Fruit fly (Drosophila melanogaster) whole organism, prepupa: ENCODE results near the gene Samuel.

Experiments used
- CG10631 ChIP-seq: fragments of 200-800 bp; sonication (Bioruptor generic); optimal IDR thresholded peaks from 2 replicates; lab custom pipeline; 2016; ENCODE audit warnings: missing biosample characterization, missing genetic modification characterization
- CG11762 ChIP-seq: fragments of 200-800 bp; sonication (Bioruptor generic); optimal IDR thresholded peaks from 3 replicates; lab custom pipeline; 2016; ENCODE audit warnings: missing biosample characterization, missing genetic modification characterization; ENCODE audit not compliant: insufficient read depth
- CG11902 ChIP-seq: fragments of 200-800 bp; sonication (Bioruptor generic); optimal IDR thresholded peaks from 3 replicates; lab custom pipeline; 2016; ENCODE audit warnings: missing biosample characterization, missing genetic modification characterization
- CG15336 ChIP-seq: fragments of 200-800 bp; sonication (Bioruptor generic); IDR thresholded peaks from 2 replicates; pipeline ENCODE4 v1.3.6; 2022; ENCODE audit warnings: missing biosample characterization, missing genetic modification characterization
- CG31627 ChIP-seq: fragments of 200-800 bp; sonication (Bioruptor generic); optimal IDR thresholded peaks from 3 replicates; lab custom pipeline; 2016; ENCODE audit warnings: missing biosample characterization, missing genetic modification characterization
- CG32006 ChIP-seq: fragments of 200-800 bp; sonication (Bioruptor generic); optimal IDR thresholded peaks from 3 replicates; lab custom pipeline; 2017; ENCODE audit warnings: missing biosample characterization, mild to moderate bottlenecking, missing genetic modification characterization
- CG34406 ChIP-seq: fragments of 200-800 bp; sonication (Bioruptor generic); optimal IDR thresholded peaks from 3 replicates; lab custom pipeline; 2016; ENCODE audit warnings: missing biosample characterization, missing genetic modification characterization
- CG3919 ChIP-seq: fragments of 200-800 bp; sonication (Bioruptor generic); optimal IDR thresholded peaks from 3 replicates; lab custom pipeline; 2016; ENCODE audit warnings: missing biosample characterization, missing genetic modification characterization
- CG4318 ChIP-seq: fragments of 200-800 bp; sonication (Bioruptor generic); optimal IDR thresholded peaks from 3 replicates; lab custom pipeline; 2017; ENCODE audit warnings: missing biosample characterization, mild to moderate bottlenecking, missing genetic modification characterization
- CG6163 ChIP-seq: fragments of 200-800 bp; sonication (Bioruptor generic); IDR thresholded peaks from 3 replicates; pipeline ENCODE4 v1.3.6; 2022; ENCODE audit warnings: missing biosample characterization, missing genetic modification characterization
- CG6276 ChIP-seq: fragments of 200-800 bp; sonication (Bioruptor generic); optimal IDR thresholded peaks from 2 replicates; lab custom pipeline; 2017; ENCODE audit warnings: missing biosample characterization, mild to moderate bottlenecking, missing genetic modification characterization
- CG6792 ChIP-seq: fragments of 200-800 bp; sonication (Bioruptor generic); optimal IDR thresholded peaks from 3 replicates; lab custom pipeline; 2016; ENCODE audit warnings: missing biosample characterization, missing genetic modification characterization
- CG6808 ChIP-seq: fragments of 200-800 bp; sonication (Bioruptor generic); optimal IDR thresholded peaks from 3 replicates; lab custom pipeline; 2017; ENCODE audit warnings: missing biosample characterization, missing genetic modification characterization, mild to moderate bottlenecking, moderate library complexity, missing genetic modification reagents
- CG7368 ChIP-seq: fragments of 200-800 bp; sonication (Bioruptor generic); optimal IDR thresholded peaks from 3 replicates; lab custom pipeline; 2016; ENCODE audit warnings: missing biosample characterization, missing genetic modification characterization
- CG8119 ChIP-seq: fragments of 200-800 bp; sonication (Bioruptor generic); IDR thresholded peaks from 3 replicates; pipeline ENCODE4 v1.3.6; 2022; ENCODE audit warnings: missing biosample characterization, missing genetic modification characterization
- CG8319 ChIP-seq: fragments of 200-800 bp; sonication (Bioruptor generic); optimal IDR thresholded peaks from 3 replicates; lab custom pipeline; 2016; ENCODE audit warnings: missing biosample characterization, missing genetic modification characterization
- CG8632 ChIP-seq: fragments of 200-800 bp; sonication (Bioruptor generic); optimal IDR thresholded peaks from 3 replicates; lab custom pipeline; 2016; ENCODE audit warnings: missing biosample characterization, missing genetic modification characterization
- CG9139 ChIP-seq: fragments of 200-800 bp; sonication (Bioruptor generic); optimal IDR thresholded peaks from 3 replicates; lab custom pipeline; 2017; ENCODE audit warnings: missing biosample characterization, mild to moderate bottlenecking, missing genetic modification characterization
- Eip75B ChIP-seq: fragments of 200-800 bp; sonication (Bioruptor generic); optimal IDR thresholded peaks from 3 replicates; lab custom pipeline; 2016; ENCODE audit warnings: missing biosample characterization, missing genetic modification characterization
- Eip78C ChIP-seq: fragments of 200-800 bp; sonication (Bioruptor generic); peaks from one replicate; lab custom pipeline; 2016; ENCODE audit warnings: missing biosample characterization, missing genetic modification characterization
- Eip93F ChIP-seq: fragments of 200-800 bp; sonication (Bioruptor generic); optimal IDR thresholded peaks from 2 replicates; lab custom pipeline; 2016; ENCODE audit warnings: missing biosample characterization, mild to moderate bottlenecking, missing genetic modification characterization
- Ets21C ChIP-seq: fragments of 200-800 bp; sonication (Bioruptor generic); optimal IDR thresholded peaks from 3 replicates; lab custom pipeline; 2016; ENCODE audit warnings: missing biosample characterization, missing genetic modification characterization
- Ets96B ChIP-seq: fragments of 200-800 bp; optimal IDR thresholded peaks from 2 replicates; lab custom pipeline; 2019; ENCODE audit warnings: missing biosample characterization, mild to moderate bottlenecking, missing genetic modification characterization, moderate library complexity
- Gug ChIP-seq: fragments of 200-800 bp; sonication (Bioruptor generic); IDR thresholded peaks from 2 replicates; pipeline ENCODE4 v1.3.6; 2022; ENCODE audit warnings: missing biosample characterization, missing genetic modification characterization
- Hr38 ChIP-seq: sonication (Bioruptor generic); optimal IDR thresholded peaks from 2 replicates; lab custom pipeline; 2016; ENCODE audit warnings: missing biosample characterization, missing genetic modification characterization
- Lpt ChIP-seq: fragments of 200-800 bp; sonication (Bioruptor generic); optimal IDR thresholded peaks from 3 replicates; lab custom pipeline; 2016; ENCODE audit warnings: missing biosample characterization, missing genetic modification characterization
- Met ChIP-seq: fragments of 200-800 bp; sonication (Bioruptor generic); optimal IDR thresholded peaks from 3 replicates; lab custom pipeline; 2016; ENCODE audit warnings: missing biosample characterization, missing genetic modification characterization
- OdsH ChIP-seq: fragments of 200-800 bp; sonication (Bioruptor generic); optimal IDR thresholded peaks from 3 replicates; lab custom pipeline; 2016; ENCODE audit warnings: missing biosample characterization, missing genetic modification characterization
- Sox102F ChIP-seq: fragments of 200-800 bp; sonication (Bioruptor generic); optimal IDR thresholded peaks from 2 replicates; lab custom pipeline; 2016; ENCODE audit warnings: missing biosample characterization, mild to moderate bottlenecking, missing genetic modification characterization
- Sox14 ChIP-seq: fragments of 200-800 bp; sonication (Bioruptor generic); optimal IDR thresholded peaks from 3 replicates; lab custom pipeline; 2016; ENCODE audit warnings: missing biosample characterization, missing genetic modification characterization
- achi ChIP-seq: fragments of 200-800 bp; sonication (Bioruptor generic); optimal IDR thresholded peaks from 3 replicates; lab custom pipeline; 2016; ENCODE audit warnings: missing biosample characterization, missing genetic modification characterization
- cyc ChIP-seq: fragments of 200-800 bp; sonication (Bioruptor generic); optimal IDR thresholded peaks from 3 replicates; lab custom pipeline; 2016; ENCODE audit warnings: missing biosample characterization, missing genetic modification characterization
- dsx ChIP-seq: fragments of 200-800 bp; optimal IDR thresholded peaks from 3 replicates; lab custom pipeline; 2019; ENCODE audit warnings: missing biosample characterization, mild to moderate bottlenecking, missing genetic modification characterization, moderate library complexity; ENCODE audit not compliant: poor library complexity, severe bottlenecking
- esn ChIP-seq: fragments of 200-800 bp; sonication (Bioruptor generic); optimal IDR thresholded peaks from 2 replicates; lab custom pipeline; 2016; ENCODE audit warnings: missing biosample characterization, mild to moderate bottlenecking, missing genetic modification characterization, moderate library complexity
- fd59A ChIP-seq: fragments of 200-800 bp; sonication (Bioruptor generic); optimal IDR thresholded peaks from 2 replicates; lab custom pipeline; 2017; ENCODE audit warnings: missing biosample characterization, mild to moderate bottlenecking, missing genetic modification characterization, missing genetic modification reagents
- fd85E ChIP-seq: fragments of 200-800 bp; sonication (Bioruptor generic); optimal IDR thresholded peaks from 3 replicates; lab custom pipeline; 2016; ENCODE audit warnings: missing biosample characterization, missing genetic modification characterization
- fkh ChIP-seq: fragments of 200-800 bp; sonication (Bioruptor generic); optimal IDR thresholded peaks from 3 replicates; lab custom pipeline; 2017; ENCODE audit warnings: missing biosample characterization, mild to moderate bottlenecking, missing genetic modification characterization, moderate library complexity
- lz ChIP-seq: fragments of 200-800 bp; sonication (Bioruptor generic); optimal IDR thresholded peaks from 3 replicates; lab custom pipeline; 2016; ENCODE audit warnings: missing biosample characterization, missing genetic modification characterization
- net ChIP-seq: fragments of 200-800 bp; sonication (Bioruptor generic); optimal IDR thresholded peaks from 3 replicates; lab custom pipeline; 2016; ENCODE audit warnings: missing biosample characterization, missing genetic modification characterization
- salr ChIP-seq, 2 experiments: fragments of 200-800 bp; sonication (Bioruptor generic); optimal IDR thresholded peaks; 3 replicates each; lab custom pipeline; 2016 to 2018; ENCODE audit warnings: missing biosample characterization in 2 of 2, missing genetic modification characterization in 2 of 2, mild to moderate bottlenecking in 1 of 2
- spab ChIP-seq: fragments of 200-800 bp; sonication (Bioruptor generic); optimal IDR thresholded peaks from 2 replicates; lab custom pipeline; 2017; ENCODE audit warnings: missing biosample characterization, mild to moderate bottlenecking, missing genetic modification characterization, missing genetic modification reagents
- ss ChIP-seq, 2 experiments: fragments of 200-800 bp; sonication (Bioruptor generic); optimal IDR thresholded peaks; 2 replicates in 1 of 2; 3 replicates in 1 of 2; lab custom pipeline; 2017 to 2018; ENCODE audit warnings: mild to moderate bottlenecking in 2 of 2, missing biosample characterization in 2 of 2, missing genetic modification characterization in 2 of 2, moderate library complexity in 1 of 2
- svp ChIP-seq: fragments of 200-800 bp; sonication (Bioruptor generic); peaks from one replicate; lab custom pipeline; 2016; ENCODE audit warnings: missing biosample characterization, missing genetic modification characterization
- topi ChIP-seq: fragments of 200-800 bp; sonication (Bioruptor generic); optimal IDR thresholded peaks from 3 replicates; lab custom pipeline; 2016; ENCODE audit warnings: missing biosample characterization, missing genetic modification characterization

Samuel gene

dm6 chr2L:11065106-11065878 lies 1.5 kb downstream of the Samuel start (continued):
- peak; percentile 57; the same call in 1 of the 3 replicates for TF ChIP-seq CG6163
- peak; percentile 53 for TF ChIP-seq Eip93F (GFP tag; lab: Kevin White, UChicago)
- TF ChIP-seq fd59A (GFP tag; lab: Kevin White, UChicago), result peak; percentile 15
- TF ChIP-seq CG34406, result peak; percentile 75
- TF ChIP-seq salr (GFP tag; optimal IDR thresholded peaks at IDR 0.05; lab: Kevin White, UChicago), result no peak
- no peak for TF ChIP-seq CG9139 (GFP tag; lab: Kevin White, UChicago)
- TF ChIP-seq Eip78C (GFP tag; lab: Kevin White, UChicago), result peak; percentile 78
- TF ChIP-seq esn, result peak; percentile 85
- peak; percentile 77 for TF ChIP-seq Sox102F (GFP tag; lab: Kevin White, UChicago)
- TF ChIP-seq CG11762 (GFP tag; lab: Kevin White, UChicago), result peak; percentile 47
- TF ChIP-seq Eip75B (GFP tag; lab: Kevin White, UChicago), result peak; percentile 60
- peak; percentile 66 for TF ChIP-seq CG10631 (GFP tag; lab: Kevin White, UChicago)
- TF ChIP-seq cyc (GFP tag; lab: Kevin White, UChicago), result peak; percentile 58
- no peak for TF ChIP-seq Hr38 (GFP tag; lab: Kevin White, UChicago)
- TF ChIP-seq lz (GFP tag; lab: Kevin White, UChicago), result peak; percentile 77
- peak; percentile 65 for TF ChIP-seq CG8632 (GFP tag; lab: Kevin White, UChicago)
- TF ChIP-seq Ets96B, result peak; percentile 55
- TF ChIP-seq CG15336, result peak; percentile 77
- TF ChIP-seq Ets21C, result peak; percentile 44
- TF ChIP-seq CG3919, result peak; percentile 61
- TF ChIP-seq CG6276 (GFP tag; lab: Kevin White, UChicago), result peak; percentile 33
- TF ChIP-seq CG4318, result peak; percentile 50
- TF ChIP-seq CG8119 (GFP tag; lab: Robert Waterston, UW), result peak; percentile 75
- TF ChIP-seq OdsH (GFP tag; lab: Kevin White, UChicago), result peak; percentile 80
- peak; percentile 53 for TF ChIP-seq CG6808 (GFP tag; lab: Kevin White, UChicago)
- peak; percentile 60 for TF ChIP-seq CG8319 (GFP tag; lab: Kevin White, UChicago)
- peak; percentile 51 for TF ChIP-seq CG6792 (GFP tag; lab: Kevin White, UChicago)
- peak; percentile 77 for TF ChIP-seq Met (GFP tag; lab: Kevin White, UChicago)
- peak; percentile 68 for TF ChIP-seq CG31627 (GFP tag; lab: Kevin White, UChicago)
- no peak for TF ChIP-seq fd85E

dm6 chr2L:11061155-11061554 lies 5.6 kb downstream of the Samuel start:
- TF ChIP-seq Sox14 (GFP tag; lab: Kevin White, UChicago) (no peak), CG8319 (GFP tag; lab: Kevin White, UChicago) (no peak), Eip78C (GFP tag; lab: Kevin White, UChicago) (peak; percentile 66), salr (GFP tag; optimal IDR thresholded peaks at IDR 0.05; lab: Kevin White, UChicago) (no peak), CG4318 (no peak), Lpt (GFP tag; lab: Kevin White, UChicago) (peak; percentile 5), CG3919 (no peak), CG6808 (GFP tag; lab: Kevin White, UChicago) (no peak), fkh (no peak), CG34406 (no peak), Gug (peak; percentile 19; the same call in 1 of the 2 replicates), dsx (GFP tag; lab: Kevin White, UChicago) (no peak), net (GFP tag; lab: Kevin White, UChicago) (peak; percentile 16), svp (GFP tag; lab: Kevin White, UChicago) (peak; percentile 57), fd59A (GFP tag; lab: Kevin White, UChicago) (no peak), lz (GFP tag; lab: Kevin White, UChicago) (no peak), CG6163 (peak; percentile 11; the same call in 1 of the 3 replicates)

dm6 chr2L:11059206-11059605 lies 7.6 kb downstream of the Samuel start:
- no peak for TF ChIP-seq CG7368 (GFP tag; lab: Kevin White, UChicago)
- no peak for TF ChIP-seq Eip75B (GFP tag; lab: Kevin White, UChicago)
- TF ChIP-seq CG32006, result no peak
- peak; percentile 42 for TF ChIP-seq dsx (GFP tag; lab: Kevin White, UChicago)
- TF ChIP-seq CG4318, result no peak
- TF ChIP-seq CG8119 (GFP tag; lab: Robert Waterston, UW), result no peak
- TF ChIP-seq CG3919, result no peak
- TF ChIP-seq Eip78C (GFP tag; lab: Kevin White, UChicago), result no peak
- TF ChIP-seq CG8632 (GFP tag; lab: Kevin White, UChicago), result no peak
- TF ChIP-seq CG6276 (GFP tag; lab: Kevin White, UChicago), result no peak
- no peak for TF ChIP-seq fkh
- TF ChIP-seq OdsH (GFP tag; lab: Kevin White, UChicago), result no peak
- TF ChIP-seq net (GFP tag; lab: Kevin White, UChicago), result no peak
- no peak for TF ChIP-seq achi (GFP tag; lab: Kevin White, UChicago)
- TF ChIP-seq CG9139 (GFP tag; lab: Kevin White, UChicago), result peak; percentile 38
- TF ChIP-seq Sox102F (GFP tag; lab: Kevin White, UChicago), result no peak
- no peak for TF ChIP-seq spab (GFP tag; lab: Kevin White, UChicago)
- TF ChIP-seq ss (GFP tag; optimal IDR thresholded peaks at IDR 0.05; lab: Kevin White, UChicago), result peak in 1 of 2 experiments; percentile 2
- no peak for TF ChIP-seq CG11902
- no peak for TF ChIP-seq topi (GFP tag; lab: Kevin White, UChicago)
- peak; percentile 77 for TF ChIP-seq svp (GFP tag; lab: Kevin White, UChicago)
